Fruit fly (Drosophila melanogaster) whole organism, embryonic: Measurements from ENCODE around the gene CG34176.

Source experiments
- CG14710 ChIP-seq: fragments of 200-800 bp; sonication (Bioruptor generic); optimal IDR thresholded peaks from 3 replicates; lab custom pipeline; 2019; ENCODE audit warnings: missing biosample characterization, mild to moderate bottlenecking, missing genetic modification characterization, moderate library complexity
- CG17612 ChIP-seq: fragments of 200-800 bp; sonication (Bioruptor generic); IDR thresholded peaks from 2 replicates; pipeline ENCODE4 v1.3.6; 2022; ENCODE audit warnings: missing biosample characterization, missing genetic modification characterization
- CG1832 ChIP-seq: fragments of 200-800 bp; sonication (Bioruptor generic); optimal IDR thresholded peaks from 2 replicates; lab custom pipeline; 2017; ENCODE audit warnings: missing biosample characterization, mild to moderate bottlenecking, missing genetic modification characterization, inconsistent platforms
- CG30020 ChIP-seq: fragments of 200-800 bp; optimal IDR thresholded peaks from 2 replicates; lab custom pipeline; 2019; ENCODE audit warnings: missing biosample characterization, mild to moderate bottlenecking, missing genetic modification characterization, moderate library complexity
- CG31365 ChIP-seq: fragments of 200-800 bp; sonication (Bioruptor generic); optimal IDR thresholded peaks from 2 replicates; lab custom pipeline; 2018; ENCODE audit warnings: missing biosample characterization, mild to moderate bottlenecking, missing genetic modification characterization
- CG42726 ChIP-seq: fragments of 200-800 bp; sonication (Bioruptor generic); IDR thresholded peaks from 2 replicates; pipeline ENCODE4 v1.3.6; 2022; ENCODE audit warnings: missing biosample characterization, missing genetic modification characterization; ENCODE audit not compliant: partially characterized antibody
- CG4730 ChIP-seq: fragments of 200-800 bp; sonication (Bioruptor generic); IDR thresholded peaks from 2 replicates; pipeline ENCODE4 v1.3.6; 2022; ENCODE audit warnings: missing biosample characterization, missing genetic modification characterization
- CG6689 ChIP-seq: fragments of 200-800 bp; sonication (Bioruptor generic); IDR thresholded peaks from 2 replicates; pipeline ENCODE4 v1.3.6; 2022; ENCODE audit warnings: missing biosample characterization, missing genetic modification characterization
- CG6791 ChIP-seq: fragments of 200-800 bp; sonication (Bioruptor generic); IDR thresholded peaks from 3 replicates; pipeline ENCODE4 v1.3.6; 2022; ENCODE audit warnings: missing biosample characterization, missing genetic modification characterization; ENCODE audit not compliant: partially characterized antibody
- CTCF ChIP-seq: fragments of 200-800 bp; sonication (Bioruptor generic); optimal IDR thresholded peaks from 2 replicates; lab custom pipeline; 2017; ENCODE audit warnings: missing biosample characterization, mild to moderate bottlenecking, missing genetic modification characterization, moderate library complexity
- CoRest ChIP-seq: fragments of 200-800 bp; sonication (Bioruptor generic); optimal IDR thresholded peaks from 3 replicates; lab custom pipeline; 2018; ENCODE audit warnings: missing biosample characterization, mild to moderate bottlenecking, missing genetic modification characterization, moderate library complexity
- D ChIP-seq, 2 experiments: fragments of 200-800 bp in 1 of 2; fragments of >200 bp in 1 of 2; sonication (Bioruptor generic) in 1 of 2; optimal IDR thresholded peaks; 2 replicates in 1 of 2; 3 replicates in 1 of 2; lab custom pipeline; 2017; ENCODE audit warnings: mild to moderate bottlenecking in 1 of 2, missing biosample characterization in 1 of 2, missing genetic modification characterization in 1 of 2, missing genetic modification reagents in 1 of 2
- D19A ChIP-seq: fragments of 200-800 bp; optimal IDR thresholded peaks from 3 replicates; lab custom pipeline; 2019; ENCODE audit warnings: missing biosample characterization, mild to moderate bottlenecking, missing genetic modification characterization, moderate library complexity
- Dek ChIP-seq: fragments of 200-800 bp; sonication (Bioruptor generic); optimal IDR thresholded peaks from 3 replicates; lab custom pipeline; 2019; ENCODE audit warnings: missing biosample characterization, mild to moderate bottlenecking, missing genetic modification characterization, moderate library complexity
- Ets65A ChIP-seq: fragments of 200-800 bp; sonication (Bioruptor generic); peaks from one replicate; lab custom pipeline; 2016; ENCODE audit warnings: missing biosample characterization, missing genetic modification characterization
- Ets97D ChIP-seq: fragments of 200-800 bp; sonication (Bioruptor generic); optimal IDR thresholded peaks from 3 replicates; lab custom pipeline; 2016; ENCODE audit warnings: missing biosample characterization, missing genetic modification characterization
- Fer2 ChIP-seq: fragments of 200-800 bp; sonication (Bioruptor generic); optimal IDR thresholded peaks from 2 replicates; lab custom pipeline; 2018; ENCODE audit warnings: missing biosample characterization, mild to moderate bottlenecking, missing genetic modification characterization, moderate library complexity
- H15 ChIP-seq: fragments of 200-800 bp; sonication (Bioruptor generic); IDR thresholded peaks from 3 replicates; pipeline ENCODE4 v1.3.6; 2022; ENCODE audit warnings: missing biosample characterization, missing genetic modification characterization
- HLH4C ChIP-seq: fragments of 200-800 bp; sonication (Bioruptor generic); IDR thresholded peaks from 3 replicates; pipeline ENCODE4 v1.3.6; 2022; ENCODE audit warnings: missing biosample characterization, missing genetic modification characterization; ENCODE audit not compliant: partially characterized antibody
- Hmx ChIP-seq: fragments of 200-800 bp; sonication (Bioruptor generic); optimal IDR thresholded peaks from 2 replicates; lab custom pipeline; 2016; ENCODE audit warnings: missing biosample characterization, missing genetic modification characterization
- Med ChIP-seq: fragments of 200-800 bp; sonication (Bioruptor generic); peaks from one replicate; lab custom pipeline; 2016; ENCODE audit warnings: missing biosample characterization, missing genetic modification characterization, mild to moderate bottlenecking, inconsistent platforms, moderate library complexity
- Myb ChIP-seq: fragments of 200-800 bp; sonication (Bioruptor generic); optimal IDR thresholded peaks from 2 replicates; lab custom pipeline; 2016; ENCODE audit warnings: missing biosample characterization, missing genetic modification characterization
- Poxn ChIP-seq: fragments of 200-800 bp; sonication (Bioruptor generic); IDR thresholded peaks from 2 replicates; pipeline ENCODE4 v1.3.6; 2022; ENCODE audit warnings: missing biosample characterization, missing genetic modification characterization
- YL-1 ChIP-seq: fragments of 200-800 bp; sonication (Bioruptor generic); optimal IDR thresholded peaks from 3 replicates; lab custom pipeline; 2017; ENCODE audit warnings: missing biosample characterization, mild to moderate bottlenecking, missing genetic modification characterization
- cg ChIP-seq: fragments of 200-800 bp; sonication (Bioruptor generic); optimal IDR thresholded peaks from 3 replicates; lab custom pipeline; 2019; ENCODE audit warnings: missing biosample characterization, mild to moderate bottlenecking, missing genetic modification characterization, moderate library complexity
- ci ChIP-seq: fragments of 200-800 bp; sonication (Bioruptor generic); IDR thresholded peaks from 3 replicates; pipeline ENCODE4 v1.3.6; 2022; ENCODE audit warnings: missing biosample characterization, missing genetic modification characterization
- crol ChIP-seq: fragments of 200-800 bp; sonication (Bioruptor generic); IDR thresholded peaks from 2 replicates; pipeline ENCODE4 v1.3.6; 2022; ENCODE audit warnings: missing biosample characterization, missing genetic modification characterization
- crp ChIP-seq, 2 experiments: fragments of 200-800 bp; sonication (Bioruptor generic); optimal IDR thresholded peaks; 2 replicates in 1 of 2; 3 replicates in 1 of 2; lab custom pipeline; 2017; ENCODE audit warnings: missing biosample characterization in 2 of 2, missing genetic modification characterization in 2 of 2, mild to moderate bottlenecking in 1 of 2, moderate library complexity in 1 of 2
- cwo ChIP-seq: fragments of 200-800 bp; sonication (Bioruptor generic); optimal IDR thresholded peaks from 3 replicates; lab custom pipeline; 2017; ENCODE audit warnings: missing biosample characterization, missing genetic modification characterization, mild to moderate bottlenecking, moderate library complexity, missing genetic modification reagents
- esg ChIP-seq: fragments of 200-800 bp; sonication (Bioruptor generic); conservative IDR thresholded peaks from 2 replicates; pipeline ENCODE4 v1.3.6; 2022; ENCODE audit warnings: missing biosample characterization, missing genetic modification characterization
- gsb ChIP-seq: fragments of 200-800 bp; sonication (Bioruptor generic); IDR thresholded peaks from 2 replicates; pipeline ENCODE4 v1.3.6; 2022; ENCODE audit warnings: missing biosample characterization, missing genetic modification characterization
- jumu ChIP-seq: fragments of 200-800 bp; sonication (Bioruptor generic); optimal IDR thresholded peaks from 3 replicates; lab custom pipeline; 2016; ENCODE audit warnings: missing biosample characterization, missing genetic modification characterization
- kah ChIP-seq: fragments of 200-800 bp; sonication (Bioruptor generic); optimal IDR thresholded peaks from 2 replicates; lab custom pipeline; 2018; ENCODE audit warnings: missing biosample characterization, mild to moderate bottlenecking, missing genetic modification characterization
- pan ChIP-seq, 4 experiments: fragments of >200 bp in 3 of 4; fragments of 200-800 bp in 1 of 4; sonication (Bioruptor generic) in 1 of 4; optimal IDR thresholded peaks in 3 of 4; IDR thresholded peaks in 1 of 4; 2 replicates each; pipeline versions ENCODE4 v1.3.6 to Lab custom; 2017 to 2022; ENCODE audit warnings: missing biosample characterization in 2 of 4, missing genetic modification characterization in 2 of 4, mixed read lengths in 1 of 4
- phol ChIP-seq: fragments of 200-800 bp; sonication (Bioruptor generic); optimal IDR thresholded peaks from 3 replicates; lab custom pipeline; 2018; ENCODE audit warnings: missing biosample characterization, mild to moderate bottlenecking, missing genetic modification characterization, moderate library complexity
- pita ChIP-seq: fragments of 200-800 bp; sonication (Bioruptor generic); optimal IDR thresholded peaks from 2 replicates; lab custom pipeline; 2017; ENCODE audit warnings: missing biosample characterization, mild to moderate bottlenecking, missing genetic modification characterization
- psq ChIP-seq: fragments of 200-800 bp; sonication (Bioruptor generic); optimal IDR thresholded peaks from 2 replicates; lab custom pipeline; 2017; ENCODE audit warnings: missing biosample characterization, missing genetic modification characterization
- ranshi ChIP-seq: fragments of 200-800 bp; sonication (Bioruptor generic); IDR thresholded peaks from 2 replicates; pipeline ENCODE4 v1.3.6; 2022; ENCODE audit warnings: missing biosample characterization, missing genetic modification characterization
- ro ChIP-seq: fragments of 200-800 bp; sonication (Bioruptor generic); IDR thresholded peaks from 2 replicates; pipeline ENCODE4 v1.3.6; 2022; ENCODE audit warnings: missing biosample characterization, missing genetic modification characterization
- sna ChIP-seq: fragments of 200-800 bp; sonication (Bioruptor generic); IDR thresholded peaks from 2 replicates; pipeline ENCODE4 v1.3.6; 2022; ENCODE audit warnings: missing biosample characterization, missing genetic modification characterization; ENCODE audit not compliant: partially characterized antibody
- stwl ChIP-seq: fragments of 200-800 bp; sonication (Bioruptor generic); optimal IDR thresholded peaks from 3 replicates; lab custom pipeline; 2018; ENCODE audit warnings: missing biosample characterization, mild to moderate bottlenecking, missing genetic modification characterization, moderate library complexity
- ttk ChIP-seq: fragments of 200-800 bp; sonication (Bioruptor generic); IDR thresholded peaks from 2 replicates; pipeline ENCODE4 v2.1.2; 2022; ENCODE audit warnings: missing biosample characterization, missing genetic modification characterization
- zfh2 ChIP-seq: fragments of 200-800 bp; sonication (Bioruptor generic); optimal IDR thresholded peaks from 2 replicates; lab custom pipeline; 2016; ENCODE audit warnings: missing biosample characterization, missing genetic modification characterization

Gene CG34176

DNA sequence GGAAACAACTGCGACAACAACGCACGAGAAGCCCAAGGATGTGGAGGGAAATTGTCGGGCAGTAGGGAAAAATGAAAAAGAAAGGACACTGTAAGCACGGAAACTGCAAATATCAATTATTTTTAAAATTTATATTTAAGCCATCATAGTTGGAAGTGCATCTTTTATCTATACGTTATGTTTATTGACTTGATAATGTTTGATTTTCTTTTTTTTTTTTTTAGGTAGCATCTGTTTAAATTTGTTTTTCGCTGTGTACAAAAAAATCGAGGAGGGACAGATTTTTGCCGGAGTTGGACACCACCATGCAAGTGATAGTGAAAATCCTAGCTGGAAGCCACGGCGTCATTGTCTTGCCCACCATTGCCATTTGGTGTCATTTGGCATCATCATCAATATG is 15.3 kb downstream of the CG34176 start (continued):
- 0 out of 2 replicates have a peak, but pooled peaks have one; percentile 12 for TF ChIP-seq CG6689
- TF ChIP-seq cwo (GFP tag; lab: Kevin White, UChicago) = peak; percentile 17
- TF ChIP-seq CG4730 (GFP tag; lab: Robert Waterston, UW) = no peak

DNA sequence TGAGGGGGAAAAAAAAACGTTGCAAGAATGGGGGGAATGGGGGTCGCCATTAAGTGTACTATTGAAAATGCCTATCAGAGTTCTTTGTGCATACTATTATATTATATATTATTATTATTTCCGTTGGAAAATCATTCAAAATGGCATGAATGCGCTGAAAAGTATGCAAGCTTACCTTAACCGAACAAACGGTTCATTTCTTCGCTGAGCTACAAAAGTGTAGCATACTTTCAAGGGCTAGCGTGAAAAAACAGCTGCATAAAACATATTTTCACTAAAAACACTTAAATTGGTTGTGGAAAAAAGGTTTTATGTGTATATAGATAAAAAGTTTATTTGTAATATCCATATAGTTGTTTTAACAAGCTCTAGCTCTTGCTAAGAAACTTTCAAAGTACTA is 15.9 kb downstream of the CG34176 start:
- TF ChIP-seq Ets97D (GFP tag; lab: Kevin White, UChicago) = peak; percentile 64
- peak; percentile 39 for TF ChIP-seq phol
- 0 out of 2 replicates have a peak, but pooled peaks have one; percentile 19 for TF ChIP-seq CG42726
- peak; percentile 46 for TF ChIP-seq Med (GFP tag; lab: Kevin White, UChicago)
- no peak for TF ChIP-seq YL-1 (GFP tag; lab: Kevin White, UChicago)
- no peak for TF ChIP-seq ro (GFP tag; lab: Robert Waterston, UW)
- TF ChIP-seq Dek (tag; lab: Kevin White, UChicago) = no peak
- peak in 1 of 2 experiments; percentile 6 for TF ChIP-seq crp (GFP tag; optimal IDR thresholded peaks at IDR 0.05; lab: Kevin White, UChicago)
- TF ChIP-seq CG14710 (tag; lab: Kevin White, UChicago) = peak; percentile 20
- no peak for TF ChIP-seq CG31365 (tag; lab: Kevin White, UChicago)
- 0 out of 3 replicates have a peak, but pooled peaks have one; percentile 5 for TF ChIP-seq ci (GFP tag; lab: Robert Waterston, UW)
- no peak for TF ChIP-seq D (optimal IDR thresholded peaks at IDR 0.05; lab: Kevin White, UChicago)
- TF ChIP-seq D (GFP tag; optimal IDR thresholded peaks at IDR 0.05; lab: Kevin White, UChicago) = no peak
- TF ChIP-seq ranshi (GFP tag; lab: Robert Waterston, UW) = peak; percentile 5; the same call in 1 of the 2 replicates
- no peak for TF ChIP-seq CG1832
- TF ChIP-seq CoRest (tag; lab: Kevin White, UChicago) = peak; percentile 12
- no peak for TF ChIP-seq Hmx
- peak; percentile 68 for TF ChIP-seq stwl (tag; lab: Kevin White, UChicago)
- TF ChIP-seq D19A (tag; lab: Kevin White, UChicago) = no peak
- TF ChIP-seq HLH4C (GFP tag; lab: Robert Waterston, UW) = 0 out of 3 replicates have a peak, but pooled peaks have one; percentile 12
- TF ChIP-seq ttk (GFP tag; lab: Robert Waterston, UW) = no peak
- TF ChIP-seq CTCF (GFP tag; lab: Kevin White, UChicago) = peak; percentile 60
- no peak for TF ChIP-seq gsb (GFP tag; lab: Robert Waterston, UW)
- TF ChIP-seq pita = peak; percentile 60
- no peak for TF ChIP-seq jumu (GFP tag; lab: Kevin White, UChicago)
- 0 out of 2 replicates have a peak, but pooled peaks have one; percentile 35 for TF ChIP-seq CG17612
- no peak for TF ChIP-seq psq (GFP tag; lab: Kevin White, UChicago)
- TF ChIP-seq esg (GFP tag; lab: Robert Waterston, UW) = no peak
- TF ChIP-seq Myb (GFP tag; lab: Kevin White, UChicago) = peak; percentile 86
- 0 out of 3 replicates have a peak, but pooled peaks have one; percentile 28 for TF ChIP-seq CG6791 (GFP tag; lab: Robert Waterston, UW)
- no peak for TF ChIP-seq Poxn (GFP tag; lab: Robert Waterston, UW)
- TF ChIP-seq H15 (GFP tag; lab: Robert Waterston, UW) = no peak
- no peak for TF ChIP-seq CG30020

DNA sequence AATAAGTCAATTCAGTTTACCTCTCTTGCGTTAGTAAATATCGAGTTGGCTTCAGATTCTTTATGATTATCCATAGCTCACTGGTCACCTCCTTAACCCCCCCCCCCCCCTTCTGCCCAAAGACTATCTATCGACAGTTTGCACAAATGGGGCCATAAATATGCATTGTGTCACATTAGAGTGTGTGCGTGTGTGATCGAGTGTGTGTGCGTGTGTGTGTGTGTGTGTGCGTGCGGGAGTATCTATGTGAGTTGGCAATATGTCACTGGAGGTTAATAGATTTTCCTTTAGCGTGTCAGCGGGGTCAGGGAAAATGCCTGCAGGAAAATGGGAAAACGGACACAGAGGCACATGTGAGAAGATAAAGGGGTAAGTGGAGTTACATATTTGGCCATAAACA is 16.3 kb downstream of the CG34176 start:
- TF ChIP-seq sna (GFP tag; lab: Robert Waterston, UW) (no peak), cg (GFP tag; lab: Kevin White, UChicago) (peak; percentile 57), Fer2 (no peak), Ets65A (GFP tag; lab: Kevin White, UChicago) (peak; percentile 36), kah (GFP tag; lab: Kevin White, UChicago) (no peak), zfh2 (GFP tag; lab: Kevin White, UChicago) (no peak), crol (GFP tag; lab: Robert Waterston, UW) (0 out of 2 replicates have a peak, but pooled peaks have one; percentile 5), CG6791 (GFP tag; lab: Robert Waterston, UW) (0 out of 3 replicates have a peak, but pooled peaks have one; percentile 4), pan (optimal IDR thresholded peaks at IDR 0.05; lab: Kevin White, UChicago) (no peak), pan (GFP tag; optimal IDR thresholded peaks at IDR 0.05 in 1 of 2, IDR thresholded peaks at IDR 0.05 in 1 of 2) (no peak), jumu (GFP tag; lab: Kevin White, UChicago) (no peak)
